Worm (Caenorhabditis elegans) whole organism, L3 larva: Measurements from ENCODE around the gene Y41E3.6.
A peak's percentile ranks its signal among the peaks of the same experiment; 100 is the strongest.

Experiments
- R02D3.7 ChIP-seq: fragments of 150-350 bp; optimal IDR thresholded peaks from 2 replicates; lab custom pipeline; 2014; ENCODE audit warnings: missing biosample characterization, missing genetic modification characterization
- ZK546.5 ChIP-seq: sonication (generic microtip); optimal IDR thresholded peaks from 2 replicates; lab custom pipeline; 2017; ENCODE audit warnings: missing biosample characterization, missing genetic modification characterization
- ama-1 ChIP-seq: fragments of 150-350 bp; optimal IDR thresholded peaks from 2 replicates; lab custom pipeline; 2018
- ceh-16 ChIP-seq: sonication (generic microtip); optimal IDR thresholded peaks from 2 replicates; lab custom pipeline; 2017; ENCODE audit warnings: missing biosample characterization, missing genetic modification characterization
- ceh-28 ChIP-seq: fragments of 150-350 bp; optimal IDR thresholded peaks from 2 replicates; lab custom pipeline; 2014; ENCODE audit warnings: missing biosample characterization, missing genetic modification reagents, missing genetic modification characterization
- ceh-82 ChIP-seq: fragments of 150-350 bp; optimal IDR thresholded peaks from 2 replicates; lab custom pipeline; 2014; ENCODE audit warnings: missing biosample characterization, missing genetic modification characterization
- ceh-9 ChIP-seq: sonication (generic microtip); optimal IDR thresholded peaks from 2 replicates; lab custom pipeline; 2018; ENCODE audit warnings: missing biosample characterization, missing genetic modification characterization
- daf-12 ChIP-seq: fragments of 150-350 bp; optimal IDR thresholded peaks from 2 replicates; lab custom pipeline; 2014; ENCODE audit warnings: missing biosample characterization, missing genetic modification reagents, missing genetic modification characterization
- egl-27 ChIP-seq: sonication (generic microtip); optimal IDR thresholded peaks from 4 replicates; lab custom pipeline; 2017; ENCODE audit warnings: missing biosample characterization, missing genetic modification reagents, missing genetic modification characterization
- egl-5 ChIP-seq: fragments of 150-350 bp; optimal IDR thresholded peaks from 2 replicates; lab custom pipeline; 2017; ENCODE audit warnings: missing biosample characterization, missing genetic modification reagents, missing genetic modification characterization, inconsistent platforms
- elt-1 ChIP-seq: fragments of 150-350 bp; optimal IDR thresholded peaks from 2 replicates; lab custom pipeline; 2014; ENCODE audit warnings: missing biosample characterization, missing genetic modification characterization
- elt-2 ChIP-seq: sonication (generic microtip); optimal IDR thresholded peaks from 2 replicates; lab custom pipeline; 2016; ENCODE audit warnings: missing genetic modification reagents, mild to moderate bottlenecking, missing genetic modification characterization, missing compliant biosample characterization
- elt-3 ChIP-seq, 3 experiments: fragments of 150-350 bp in 1 of 3; sonication (generic microtip) in 2 of 3; optimal IDR thresholded peaks; 2 replicates in 2 of 3; 4 replicates in 1 of 3; lab custom pipeline; 2014 to 2017; ENCODE audit warnings: missing biosample characterization in 3 of 3, missing genetic modification characterization in 3 of 3
- eor-1 ChIP-seq, 2 experiments: fragments of 150-350 bp; optimal IDR thresholded peaks; 2 replicates each; lab custom pipeline; 2014 to 2018; ENCODE audit warnings: missing biosample characterization in 2 of 2, missing genetic modification characterization in 2 of 2
- fkh-2 ChIP-seq: fragments of 150-350 bp; optimal IDR thresholded peaks from 2 replicates; lab custom pipeline; 2014; ENCODE audit warnings: missing biosample characterization, missing genetic modification reagents, missing genetic modification characterization
- fos-1 ChIP-seq: fragments of 150-350 bp; optimal IDR thresholded peaks from 2 replicates; lab custom pipeline; 2014; ENCODE audit warnings: missing biosample characterization, missing genetic modification characterization
- hmg-11 ChIP-seq: sonication (generic microtip); optimal IDR thresholded peaks from 2 replicates; lab custom pipeline; 2016; ENCODE audit warnings: missing genetic modification characterization, missing compliant biosample characterization
- jun-1 ChIP-seq: fragments of 150-350 bp; optimal IDR thresholded peaks from 2 replicates; lab custom pipeline; 2014; ENCODE audit warnings: missing biosample characterization, missing genetic modification reagents, missing genetic modification characterization
- lin-15B ChIP-seq: fragments of 150-350 bp; optimal IDR thresholded peaks from 2 replicates; lab custom pipeline; 2014; ENCODE audit warnings: missing biosample characterization, missing genetic modification characterization
- lin-39 ChIP-seq: fragments of 150-350 bp; optimal IDR thresholded peaks from 2 replicates; lab custom pipeline; 2018; ENCODE audit warnings: missing biosample characterization, missing genetic modification reagents, missing genetic modification characterization
- lsy-12 ChIP-seq: sonication (generic microtip); optimal IDR thresholded peaks from 2 replicates; lab custom pipeline; 2016; ENCODE audit warnings: mild to moderate bottlenecking, missing genetic modification characterization, missing compliant biosample characterization
- mdl-1 ChIP-seq: fragments of 150-350 bp; optimal IDR thresholded peaks from 2 replicates; lab custom pipeline; 2014; ENCODE audit warnings: missing biosample characterization, missing genetic modification characterization
- mml-1 ChIP-seq: fragments of 150-350 bp; sonication (generic microtip); optimal IDR thresholded peaks from 3 replicates; lab custom pipeline; 2014; ENCODE audit warnings: missing biosample characterization, missing genetic modification characterization
- nfya-1 ChIP-seq: sonication (generic microtip); optimal IDR thresholded peaks from 2 replicates; lab custom pipeline; 2017; ENCODE audit warnings: missing genetic modification characterization, mild to moderate bottlenecking, missing compliant biosample characterization, antibody characterized with exemption, moderate library complexity; ENCODE audit not compliant: insufficient read depth
- nhr-11 ChIP-seq: fragments of 150-350 bp; optimal IDR thresholded peaks from 2 replicates; lab custom pipeline; 2014; ENCODE audit warnings: missing biosample characterization, missing genetic modification characterization
- nhr-12 ChIP-seq: fragments of 150-350 bp; optimal IDR thresholded peaks from 2 replicates; lab custom pipeline; 2014; ENCODE audit warnings: missing biosample characterization, missing genetic modification characterization
- nhr-23 ChIP-seq: fragments of 150-350 bp; optimal IDR thresholded peaks from 2 replicates; lab custom pipeline; 2014; ENCODE audit warnings: missing biosample characterization, missing genetic modification reagents, missing genetic modification characterization
- nhr-237 ChIP-seq: fragments of 150-350 bp; optimal IDR thresholded peaks from 2 replicates; lab custom pipeline; 2014; ENCODE audit warnings: missing biosample characterization, missing genetic modification characterization
- nhr-25 ChIP-seq: sonication (generic microtip); optimal IDR thresholded peaks from 2 replicates; lab custom pipeline; 2017; ENCODE audit warnings: missing biosample characterization, missing genetic modification characterization
- nhr-28 ChIP-seq: fragments of 150-350 bp; optimal IDR thresholded peaks from 2 replicates; lab custom pipeline; 2014; ENCODE audit warnings: missing biosample characterization, missing genetic modification characterization
- nhr-43 ChIP-seq: sonication (generic microtip); optimal IDR thresholded peaks from 2 replicates; lab custom pipeline; 2016; ENCODE audit warnings: mild to moderate bottlenecking, missing genetic modification characterization, missing compliant biosample characterization; ENCODE audit not compliant: poor library complexity, severe bottlenecking
- nhr-76 ChIP-seq: fragments of 150-350 bp; sonication (generic microtip); optimal IDR thresholded peaks from 5 replicates; lab custom pipeline; 2014; ENCODE audit warnings: missing biosample characterization, missing genetic modification characterization
- nhr-77 ChIP-seq: fragments of 150-350 bp; optimal IDR thresholded peaks from 2 replicates; lab custom pipeline; 2014; ENCODE audit warnings: missing biosample characterization, missing genetic modification characterization
- pha-4 ChIP-seq: fragments of 150-350 bp; optimal IDR thresholded peaks from 2 replicates; lab custom pipeline; 2014; ENCODE audit warnings: missing biosample characterization, missing genetic modification reagents, missing genetic modification characterization
- pqm-1 ChIP-seq: fragments of 150-350 bp; optimal IDR thresholded peaks from 2 replicates; lab custom pipeline; 2017; ENCODE audit warnings: missing biosample characterization, missing genetic modification characterization, inconsistent platforms
- sea-2 ChIP-seq: fragments of 150-350 bp; sonication (generic microtip); optimal IDR thresholded peaks from 4 replicates; lab custom pipeline; 2014; ENCODE audit warnings: missing biosample characterization, missing genetic modification reagents, missing genetic modification characterization
- skn-1 ChIP-seq: fragments of 150-350 bp; optimal IDR thresholded peaks from 2 replicates; lab custom pipeline; 2014; ENCODE audit warnings: missing biosample characterization, missing genetic modification characterization
- snpc-4 ChIP-seq: fragments of 150-350 bp; optimal IDR thresholded peaks from 2 replicates; lab custom pipeline; 2014; ENCODE audit warnings: missing biosample characterization, missing genetic modification characterization
- tbx-2 ChIP-seq: sonication (generic microtip); optimal IDR thresholded peaks from 2 replicates; lab custom pipeline; 2016; ENCODE audit warnings: mild to moderate bottlenecking, missing genetic modification characterization, missing compliant biosample characterization
- unc-39 ChIP-seq: sonication (generic microtip); optimal IDR thresholded peaks from 4 replicates; lab custom pipeline; 2017; ENCODE audit warnings: missing biosample characterization, missing genetic modification characterization
- zag-1 ChIP-seq: fragments of 150-350 bp; optimal IDR thresholded peaks from 2 replicates; lab custom pipeline; 2014; ENCODE audit warnings: missing biosample characterization, missing genetic modification characterization
- ztf-11 ChIP-seq: fragments of 150-350 bp; optimal IDR thresholded peaks from 2 replicates; lab custom pipeline; 2014; ENCODE audit warnings: missing biosample characterization, missing genetic modification characterization
- ztf-4 ChIP-seq: fragments of 150-350 bp; optimal IDR thresholded peaks from 2 replicates; lab custom pipeline; 2014; ENCODE audit warnings: missing biosample characterization, missing genetic modification characterization

The Y41E3.6 gene

DNA sequence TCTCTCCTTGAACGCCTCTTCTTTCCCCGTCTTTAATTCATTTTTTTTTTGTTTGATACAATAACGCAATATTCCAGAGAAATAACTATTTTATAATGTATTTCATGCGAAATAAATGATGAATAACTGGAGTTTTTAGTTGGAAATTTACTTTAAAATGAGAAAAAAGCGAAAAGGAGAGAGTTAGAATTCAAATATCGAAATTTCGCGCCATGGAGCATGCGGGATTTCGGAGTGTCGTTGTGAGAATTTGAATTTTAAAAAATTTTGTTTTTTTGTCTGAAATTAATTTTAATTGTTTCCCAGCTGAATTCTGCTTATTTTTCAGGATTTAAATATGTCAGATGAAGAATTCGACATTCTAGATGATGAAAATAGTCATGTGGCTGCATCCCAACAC is 18.8 kb downstream of the Y41E3.6 start, which contains the start of gene fcd-2 (continued):
- TF ChIP-seq nhr-12 (tag; lab: Kevin White, UChicago) (no peak), pqm-1 (tag; lab: Kevin White, UChicago) (peak; percentile 2)

DNA sequence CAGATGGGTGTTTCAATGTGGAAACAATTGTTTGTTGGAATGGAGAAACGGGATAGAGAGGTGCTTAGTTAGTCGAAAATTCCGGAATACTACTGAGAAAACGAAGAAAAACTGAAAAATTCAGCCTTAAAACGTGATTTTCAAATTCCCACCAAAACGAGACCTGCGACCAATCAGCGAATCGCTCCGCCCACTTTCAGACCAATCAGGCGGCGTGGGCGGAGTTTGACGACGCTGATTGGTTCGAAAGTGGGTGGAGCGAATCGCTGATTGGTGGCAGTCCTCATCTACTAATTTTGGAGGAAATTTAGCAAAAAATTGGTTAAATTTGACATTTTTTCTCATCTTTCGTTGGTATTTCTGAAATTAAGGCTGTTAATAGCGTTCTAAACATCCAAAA is 20.7 kb downstream of the Y41E3.6 start:
- TF ChIP-seq R02D3.7 (tag; lab: Kevin White, UChicago) (no peak), nfya-1 (peak; percentile 98), egl-27 (tag; lab: Kevin White, UChicago) (no peak), tbx-2 (tag; lab: Kevin White, UChicago) (no peak), pqm-1 (tag; lab: Kevin White, UChicago) (no peak), nhr-12 (tag; lab: Kevin White, UChicago) (no peak), jun-1 (tag; lab: Kevin White, UChicago) (no peak), ceh-9 (tag; lab: Kevin White, UChicago) (no peak), sea-2 (no peak)
- TF ChIP-seq, all 47 proteins: peak for 1

DNA sequence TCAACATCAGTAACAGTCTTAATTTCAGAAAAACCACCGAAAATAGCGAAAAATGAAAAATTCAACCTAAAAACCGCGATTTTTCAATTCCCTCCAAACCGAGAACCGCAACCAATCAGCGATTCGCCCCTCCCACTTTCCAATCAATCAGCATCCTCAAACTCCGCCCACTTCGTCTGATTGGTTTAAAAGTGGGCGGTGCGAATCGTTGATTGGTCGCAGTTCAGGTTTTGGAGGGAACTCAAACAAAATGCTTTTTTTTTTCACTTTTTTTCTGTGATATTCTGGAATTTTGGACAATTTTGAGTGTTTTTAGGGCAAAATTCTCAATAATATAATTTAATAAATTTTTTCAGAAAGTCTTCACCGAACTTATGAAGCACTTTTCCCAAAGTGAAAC is 21.3 kb downstream of the Y41E3.6 start:
- TF ChIP-seq R02D3.7 (tag; lab: Kevin White, UChicago) (no peak), nfya-1 (peak; percentile 82)

DNA sequence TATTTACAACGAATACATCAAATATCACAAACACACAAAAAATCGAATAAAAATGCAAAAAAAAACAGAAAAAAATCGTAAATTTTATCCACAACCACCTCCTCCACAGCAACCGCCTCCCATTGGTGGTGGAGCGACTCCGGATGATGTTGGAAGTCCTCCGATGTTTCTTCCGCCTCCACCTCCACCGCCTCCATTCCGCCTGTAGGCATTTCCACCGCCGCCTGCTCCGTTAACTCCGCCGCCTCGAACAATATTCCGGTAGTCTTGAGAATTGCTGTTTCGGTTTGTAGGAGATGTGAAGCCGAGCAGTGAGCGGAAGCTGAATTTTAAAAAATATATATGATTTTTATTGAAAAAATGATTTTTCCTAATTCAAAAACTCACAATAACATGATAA is 21.8 kb downstream of the Y41E3.6 start:
- TF ChIP-seq sea-2 = no peak
- TF ChIP-seq ceh-82 (tag; lab: Kevin White, UChicago) = no peak
- TF ChIP-seq pha-4 (tag; lab: Kevin White, UChicago) = no peak
- no peak for TF ChIP-seq ceh-28 (tag; lab: Kevin White, UChicago)
- TF ChIP-seq fkh-2 (tag; lab: Kevin White, UChicago) = no peak
- TF ChIP-seq elt-1 = no peak
- no peak for TF ChIP-seq egl-27 (tag; lab: Kevin White, UChicago)
- no peak for TF ChIP-seq ama-1
- no peak for TF ChIP-seq nhr-77 (tag; lab: Kevin White, UChicago)
- TF ChIP-seq nhr-76 (tag; lab: Kevin White, UChicago) = no peak
- TF ChIP-seq lsy-12 (tag; lab: Kevin White, UChicago) = no peak
- no peak for TF ChIP-seq lin-15B (tag; lab: Kevin White, UChicago)
- TF ChIP-seq snpc-4 (tag; lab: Kevin White, UChicago) = no peak
- no peak for TF ChIP-seq elt-2
- no peak for TF ChIP-seq daf-12 (tag; lab: Kevin White, UChicago)
- TF ChIP-seq zag-1 = no peak
- no peak for TF ChIP-seq ZK546.5 (tag; lab: Kevin White, UChicago)
- TF ChIP-seq nhr-11 (tag; lab: Kevin White, UChicago) = no peak

DNA sequence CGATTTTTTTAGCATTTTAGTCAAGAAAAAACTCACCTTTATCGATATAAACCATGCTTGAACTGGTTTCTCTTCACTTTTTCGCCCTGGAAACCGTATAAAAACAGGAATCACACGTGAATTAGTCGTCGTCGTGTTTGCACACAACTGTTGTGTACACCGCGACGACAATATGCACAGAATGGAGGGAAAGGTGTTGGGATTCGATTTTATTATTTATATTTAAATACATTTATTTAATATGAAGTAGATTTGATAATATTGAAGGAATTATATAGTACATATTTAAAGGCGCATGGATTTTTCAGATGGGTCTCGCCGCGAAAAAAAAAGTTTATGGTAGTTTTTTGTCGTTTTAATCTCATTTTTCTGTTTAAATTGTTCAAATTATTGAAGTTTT is 22.3 kb downstream of the Y41E3.6 start, which contains the start of gene Y41E3.8:
Gene Y41E3.8, minus strand, starts transcription at position 88 of the 400 bp plus-strand sequence.
- TF ChIP-seq elt-1 = no peak
- peak; percentile 24 for TF ChIP-seq egl-5
- no peak for TF ChIP-seq snpc-4 (tag; lab: Kevin White, UChicago)
- no peak for TF ChIP-seq lsy-12 (tag; lab: Kevin White, UChicago)
- peak; percentile 28 for TF ChIP-seq nhr-43 (tag; lab: Kevin White, UChicago)
- TF ChIP-seq ztf-11 = no peak
- TF ChIP-seq ceh-16 (tag; lab: Kevin White, UChicago) = no peak
- no peak for TF ChIP-seq eor-1 (tag; optimal IDR thresholded peaks at IDR 0.05; lab: Kevin White, UChicago)
- peak; percentile 57 for TF ChIP-seq nfya-1
- no peak for TF ChIP-seq egl-27 (tag; lab: Kevin White, UChicago)
- peak; percentile 19 for TF ChIP-seq ceh-28 (tag; lab: Kevin White, UChicago)
- no peak for TF ChIP-seq ama-1
- TF ChIP-seq sea-2 = no peak
- TF ChIP-seq elt-3 (tag; optimal IDR thresholded peaks at IDR 0.05; lab: Kevin White, UChicago) = no peak
- no peak for TF ChIP-seq skn-1
- no peak for TF ChIP-seq R02D3.7 (tag; lab: Kevin White, UChicago)
- peak; percentile 40 for TF ChIP-seq hmg-11
- no peak for TF ChIP-seq unc-39 (tag; lab: Kevin White, UChicago)
- TF ChIP-seq pqm-1 (tag; lab: Kevin White, UChicago) = no peak
- TF ChIP-seq fos-1 (tag; lab: Kevin White, UChicago) = no peak
- TF ChIP-seq nhr-12 (tag; lab: Kevin White, UChicago) = no peak
- no peak for TF ChIP-seq mdl-1 (tag; lab: Kevin White, UChicago)
- peak; percentile 45 for TF ChIP-seq lin-15B (tag; lab: Kevin White, UChicago)
- peak; percentile 64 for TF ChIP-seq pha-4 (tag; lab: Kevin White, UChicago)
- TF ChIP-seq ztf-4 (tag; lab: Kevin White, UChicago) = no peak
- no peak for TF ChIP-seq nhr-28 (tag; lab: Kevin White, UChicago)
- peak; percentile 2 for TF ChIP-seq nhr-25 (tag; lab: Kevin White, UChicago)
- TF ChIP-seq lin-39 = no peak
- TF ChIP-seq daf-12 (tag; lab: Kevin White, UChicago) = no peak
- peak; percentile 46 for TF ChIP-seq nhr-23 (tag; lab: Kevin White, UChicago)
- no peak for TF ChIP-seq mml-1 (tag; lab: Kevin White, UChicago)
- no peak for TF ChIP-seq nhr-11 (tag; lab: Kevin White, UChicago)
- no peak for TF ChIP-seq nhr-77 (tag; lab: Kevin White, UChicago)
- TF ChIP-seq elt-2 = peak; percentile 22
- no peak for TF ChIP-seq nhr-76 (tag; lab: Kevin White, UChicago)
- TF ChIP-seq fkh-2 (tag; lab: Kevin White, UChicago) = no peak
- TF ChIP-seq nhr-237 (tag; lab: Kevin White, UChicago) = no peak
